Worm (Caenorhabditis elegans) whole organism, young adult: ENCODE measurements around the gene C55B6.5.

Source experiments
- B0261.1 ChIP-seq: sonication (generic microtip); optimal IDR thresholded peaks from 2 replicates; lab custom pipeline; 2016; ENCODE audit warnings: mild to moderate bottlenecking, missing genetic modification characterization, moderate library complexity, missing compliant biosample characterization
- C17E4.6 ChIP-seq: fragments of 200-800 bp; sonication (Bioruptor generic); IDR thresholded peaks from 2 replicates; pipeline ENCODE4 v1.3.6; 2022; ENCODE audit warnings: missing genetic modification reagents, missing genetic modification characterization, missing compliant biosample characterization
- F23B12.7 ChIP-seq: sonication (generic microtip); optimal IDR thresholded peaks from 2 replicates; lab custom pipeline; 2017; ENCODE audit warnings: missing genetic modification characterization, mild to moderate bottlenecking, missing compliant biosample characterization, antibody characterized with exemption, moderate library complexity; ENCODE audit not compliant: insufficient read depth
- F52B5.7 ChIP-seq: sonication (generic microtip); optimal IDR thresholded peaks from 2 replicates; lab custom pipeline; 2016; ENCODE audit warnings: mild to moderate bottlenecking, missing genetic modification characterization, missing compliant biosample characterization
- F55B11.4 ChIP-seq: sonication (generic microtip); optimal IDR thresholded peaks from 2 replicates; lab custom pipeline; 2016; ENCODE audit warnings: missing compliant biosample characterization, missing genetic modification characterization, borderline replicate concordance; ENCODE audit not compliant: insufficient read depth
- Y56A3A.18 ChIP-seq: fragments of 200-800 bp; sonication (Bioruptor generic); IDR thresholded peaks from 2 replicates; pipeline ENCODE4 v1.3.6; 2022; ENCODE audit warnings: missing genetic modification reagents, missing genetic modification characterization, missing compliant biosample characterization
- Y95B8A.8 ChIP-seq: fragments of 200-800 bp; sonication (Bioruptor generic); IDR thresholded peaks from 2 replicates; pipeline ENCODE4 v1.3.6; 2022; ENCODE audit warnings: missing genetic modification reagents, missing genetic modification characterization, missing compliant biosample characterization
- akir-1 ChIP-seq: fragments of 200-800 bp; sonication (Bioruptor generic); optimal IDR thresholded peaks from 2 replicates; lab custom pipeline; 2018; ENCODE audit warnings: mild to moderate bottlenecking, missing genetic modification characterization, moderate library complexity, missing compliant biosample characterization
- ama-1 ChIP-seq, 3 experiments: fragments of 150-350 bp in 1 of 3; sonication (generic microtip) in 2 of 3; optimal IDR thresholded peaks; 2 replicates each; lab custom pipeline; 2014 to 2018; ENCODE audit warnings: missing biosample characterization in 2 of 3, missing genetic modification characterization in 2 of 3, missing genetic modification reagents in 2 of 3
- aptf-2 ChIP-seq: fragments of 200-800 bp; sonication (Bioruptor generic); conservative IDR thresholded peaks from 2 replicates; pipeline ENCODE4 v1.3.6; 2022; ENCODE audit warnings: missing genetic modification reagents, missing genetic modification characterization, missing compliant biosample characterization
- aptf-3 ChIP-seq: fragments of 200-800 bp; sonication (Bioruptor generic); IDR thresholded peaks from 2 replicates; pipeline ENCODE4 v1.3.6; 2022; ENCODE audit warnings: missing genetic modification characterization, missing compliant biosample characterization
- atf-7 ChIP-seq: sonication (generic microtip); optimal IDR thresholded peaks from 2 replicates; lab custom pipeline; 2017; ENCODE audit warnings: mild to moderate bottlenecking, missing genetic modification characterization, missing compliant biosample characterization
- athp-1 ChIP-seq: sonication (generic microtip); optimal IDR thresholded peaks from 2 replicates; lab custom pipeline; 2017; ENCODE audit warnings: mild to moderate bottlenecking, missing genetic modification characterization, missing compliant biosample characterization
- attf-3 ChIP-seq: fragments of 200-800 bp; sonication (Bioruptor generic); conservative IDR thresholded peaks from 2 replicates; pipeline ENCODE4 v1.3.6; 2022; ENCODE audit warnings: missing genetic modification reagents, missing genetic modification characterization, missing compliant biosample characterization
- attf-6 ChIP-seq: fragments of 200-800 bp; sonication (Bioruptor generic); IDR thresholded peaks from 2 replicates; pipeline ENCODE4 v1.3.6; 2022; ENCODE audit warnings: missing genetic modification reagents, missing genetic modification characterization, missing compliant biosample characterization
- die-1 ChIP-seq: sonication (generic microtip); optimal IDR thresholded peaks from 2 replicates; lab custom pipeline; 2016; ENCODE audit warnings: missing genotype, mild to moderate bottlenecking, missing genetic modification characterization, missing compliant biosample characterization
- dox-1 ChIP-seq: fragments of 200-800 bp; sonication (Bioruptor generic); IDR thresholded peaks from 2 replicates; pipeline ENCODE4 v1.3.6; 2022; ENCODE audit warnings: missing genetic modification reagents, missing genetic modification characterization, missing compliant biosample characterization
- egl-44 ChIP-seq: fragments of 200-800 bp; sonication (Bioruptor generic); IDR thresholded peaks from 2 replicates; pipeline ENCODE4 v1.3.6; 2022; ENCODE audit warnings: missing genetic modification reagents, missing genetic modification characterization, missing compliant biosample characterization
- egrh-3 ChIP-seq: fragments of 200-800 bp; sonication (Bioruptor generic); IDR thresholded peaks from 2 replicates; pipeline ENCODE4 v1.3.6; 2022; ENCODE audit warnings: missing genetic modification reagents, missing genetic modification characterization, missing compliant biosample characterization
- him-1 ChIP-seq: sonication (generic microtip); optimal IDR thresholded peaks from 2 replicates; lab custom pipeline; 2016; ENCODE audit warnings: missing genotype, missing genetic modification reagents, missing genetic modification characterization, missing compliant biosample characterization
- hlh-26 ChIP-seq: fragments of 200-800 bp; sonication (Bioruptor generic); conservative IDR thresholded peaks from 2 replicates; pipeline ENCODE4 v1.3.6; 2022; ENCODE audit warnings: missing genetic modification reagents, missing genetic modification characterization, missing compliant biosample characterization
- lag-1 ChIP-seq: fragments of 200-800 bp; sonication (Bioruptor generic); IDR thresholded peaks from 2 replicates; pipeline ENCODE4 v1.3.6; 2022; ENCODE audit warnings: missing genetic modification reagents, missing genetic modification characterization, missing compliant biosample characterization
- let-526 ChIP-seq: fragments of 200-800 bp; sonication (Bioruptor generic); IDR thresholded peaks from 2 replicates; pipeline ENCODE4 v1.3.6; 2022; ENCODE audit warnings: missing genetic modification reagents, missing genetic modification characterization, missing compliant biosample characterization
- lin-26 ChIP-seq: fragments of 200-800 bp; sonication (Bioruptor generic); IDR thresholded peaks from 2 replicates; pipeline ENCODE4 v1.3.6; 2022; ENCODE audit warnings: missing genetic modification reagents, missing genetic modification characterization, missing compliant biosample characterization
- lin-35 ChIP-seq, 3 experiments: fragments of 150-350 bp in 2 of 3; sonication (generic microtip) in 1 of 3; optimal IDR thresholded peaks; 2 replicates each; lab custom pipeline; 2014 to 2018; ENCODE audit warnings: missing biosample characterization in 3 of 3, missing genetic modification characterization in 3 of 3, missing genetic modification reagents in 3 of 3
- mxl-1 ChIP-seq: sonication (generic microtip); optimal IDR thresholded peaks from 2 replicates; lab custom pipeline; 2016; ENCODE audit warnings: missing genetic modification characterization, missing compliant biosample characterization
- nfya-1 ChIP-seq: sonication (generic microtip); optimal IDR thresholded peaks from 2 replicates; lab custom pipeline; 2017; ENCODE audit warnings: antibody characterized with exemption, missing compliant biosample characterization, missing genetic modification characterization, borderline replicate concordance; ENCODE audit not compliant: insufficient read depth
- nhr-80 ChIP-seq: sonication (generic microtip); optimal IDR thresholded peaks from 2 replicates; lab custom pipeline; 2016; ENCODE audit warnings: missing genetic modification characterization, missing compliant biosample characterization
- pha-4 ChIP-seq: fragments of 150-350 bp; sonication (generic microtip); optimal IDR thresholded peaks from 2 replicates; lab custom pipeline; 2014; ENCODE audit warnings: missing biosample characterization, missing genetic modification reagents, missing genetic modification characterization
- rcor-1 ChIP-seq: fragments of 200-800 bp; sonication (Bioruptor generic); IDR thresholded peaks from 2 replicates; pipeline ENCODE4 v1.3.6; 2022; ENCODE audit warnings: missing genetic modification reagents, missing genetic modification characterization, missing compliant biosample characterization
- rec-8 ChIP-seq, 2 experiments: sonication (generic microtip); optimal IDR thresholded peaks; 2 replicates each; lab custom pipeline; 2016; ENCODE audit warnings: mild to moderate bottlenecking in 2 of 2, missing genetic modification characterization in 2 of 2, missing genetic modification reagents in 2 of 2, missing genotype in 2 of 2, missing biosample characterization in 1 of 2, missing compliant biosample characterization in 1 of 2, moderate library complexity in 1 of 2
- repo-1 ChIP-seq: sonication (generic microtip); optimal IDR thresholded peaks from 2 replicates; lab custom pipeline; 2017; ENCODE audit warnings: mild to moderate bottlenecking, missing genetic modification characterization, missing compliant biosample characterization
- snpc-1.3 ChIP-seq: sonication (generic microtip); optimal IDR thresholded peaks from 2 replicates; lab custom pipeline; 2017; ENCODE audit warnings: missing genetic modification characterization, mild to moderate bottlenecking, missing compliant biosample characterization, antibody characterized with exemption, moderate library complexity, missing genotype, missing genetic modification reagents; ENCODE audit not compliant: insufficient read depth
- somi-1 ChIP-seq: fragments of 200-800 bp; sonication (Bioruptor generic); optimal IDR thresholded peaks from 2 replicates; lab custom pipeline; 2018; ENCODE audit warnings: mild to moderate bottlenecking, missing genetic modification characterization, missing compliant biosample characterization
- sptf-2 ChIP-seq: fragments of 200-800 bp; sonication (Bioruptor generic); optimal IDR thresholded peaks from 2 replicates; lab custom pipeline; 2018; ENCODE audit warnings: mild to moderate bottlenecking, missing genetic modification characterization, missing compliant biosample characterization
- tlf-1 ChIP-seq: fragments of 200-800 bp; sonication (Bioruptor generic); optimal IDR thresholded peaks from 2 replicates; lab custom pipeline; 2018; ENCODE audit warnings: mild to moderate bottlenecking, missing genetic modification characterization, missing compliant biosample characterization

Gene C55B6.5

ce11 chrX:7176817-7177216 is 28.3 kb downstream of the C55B6.5 start (continued):
- peak; percentile 41; the same call in 1 of the 2 replicates for TF ChIP-seq rcor-1 (GFP tag; lab: Robert Waterston, UW)
- TF ChIP-seq rec-8 (tag; optimal IDR thresholded peaks at IDR 0.05; lab: Kevin White, UChicago): peak in 1 of 2 experiments; percentile 20
- TF ChIP-seq attf-6 (GFP tag; lab: Robert Waterston, UW): 0 out of 2 replicates have a peak, but pooled peaks have one; percentile 10
- TF ChIP-seq die-1: peak; percentile 57
- no peak for TF ChIP-seq attf-3 (GFP tag; lab: Robert Waterston, UW)
- TF ChIP-seq lin-35 (GFP tag; optimal IDR thresholded peaks at IDR 0.05; lab: Kevin White, UChicago): peak in 1 of 3 experiments; percentile 3
- 0 out of 2 replicates have a peak, but pooled peaks have one; percentile 48 for TF ChIP-seq Y56A3A.18
- TF ChIP-seq mxl-1: peak; percentile 2
- no peak for TF ChIP-seq lag-1 (GFP tag; lab: Robert Waterston, UW)
- peak; percentile 81 for TF ChIP-seq lin-26 (GFP tag; lab: Robert Waterston, UW)
- TF ChIP-seq atf-7 (tag; lab: Kevin White, UChicago): no peak
- TF ChIP-seq snpc-1.3: peak; percentile 54
- TF ChIP-seq aptf-2 (GFP tag; lab: Robert Waterston, UW): no peak
- TF ChIP-seq B0261.1 (tag; lab: Kevin White, UChicago): peak; percentile 70
- TF ChIP-seq him-1 (tag; lab: Kevin White, UChicago): peak; percentile 77

- TF ChIP-seq F52B5.7 (tag; lab: Kevin White, UChicago) (no peak), aptf-3 (GFP tag; lab: Robert Waterston, UW) (no peak), ama-1 (optimal IDR thresholded peaks at IDR 0.05; lab: Kevin White, UChicago) (no peak), ama-1 (GFP tag; optimal IDR thresholded peaks at IDR 0.05; lab: Kevin White, UChicago) (no peak), nfya-1 (tag; lab: Kevin White, UChicago) (no peak), egl-44 (GFP tag; lab: Robert Waterston, UW) (no peak), let-526 (GFP tag; lab: Robert Waterston, UW) (no peak), dox-1 (no peak), repo-1 (tag; lab: Kevin White, UChicago) (no peak), athp-1 (no peak), Y95B8A.8 (GFP tag; lab: Robert Waterston, UW) (no peak)
- TF ChIP-seq, all 124 proteins: peak for 0
Measured at ce11 chrX:7175389-7175788, 29.7 kb downstream of the C55B6.5 start.

- TF ChIP-seq F55B11.4 (tag; lab: Kevin White, UChicago) (no peak), sptf-2 (GFP tag; lab: Kevin White, UChicago) (no peak), snpc-1.3 (no peak), let-526 (GFP tag; lab: Robert Waterston, UW) (no peak), hlh-26 (GFP tag; lab: Robert Waterston, UW) (no peak), akir-1 (no peak), F23B12.7 (tag; lab: Kevin White, UChicago) (no peak), C17E4.6 (no peak), pha-4 (tag; lab: Kevin White, UChicago) (no peak), ama-1 (optimal IDR thresholded peaks at IDR 0.05; lab: Kevin White, UChicago) (no peak), ama-1 (GFP tag; optimal IDR thresholded peaks at IDR 0.05; lab: Kevin White, UChicago) (no peak), tlf-1 (no peak), dox-1 (0 out of 2 replicates have a peak, but pooled peaks have one; percentile 34), egrh-3 (no peak), Y95B8A.8 (GFP tag; lab: Robert Waterston, UW) (no peak), nhr-80 (tag; lab: Kevin White, UChicago) (peak; percentile 83), somi-1 (GFP tag; lab: Kevin White, UChicago) (no peak)
- TF ChIP-seq, all 124 proteins: peak for 2
Measured at ce11 chrX:7170575-7171297, 34.4 kb downstream of the C55B6.5 start, which contains the start of gene bar-1. bar-1 (minus strand) TSS chrX:7170625.
